Worm (Caenorhabditis elegans): Measurements from ENCODE around the gene sdz-19.
A peak's percentile ranks its signal among the peaks of the same experiment; 100 is the strongest.

DNA sequence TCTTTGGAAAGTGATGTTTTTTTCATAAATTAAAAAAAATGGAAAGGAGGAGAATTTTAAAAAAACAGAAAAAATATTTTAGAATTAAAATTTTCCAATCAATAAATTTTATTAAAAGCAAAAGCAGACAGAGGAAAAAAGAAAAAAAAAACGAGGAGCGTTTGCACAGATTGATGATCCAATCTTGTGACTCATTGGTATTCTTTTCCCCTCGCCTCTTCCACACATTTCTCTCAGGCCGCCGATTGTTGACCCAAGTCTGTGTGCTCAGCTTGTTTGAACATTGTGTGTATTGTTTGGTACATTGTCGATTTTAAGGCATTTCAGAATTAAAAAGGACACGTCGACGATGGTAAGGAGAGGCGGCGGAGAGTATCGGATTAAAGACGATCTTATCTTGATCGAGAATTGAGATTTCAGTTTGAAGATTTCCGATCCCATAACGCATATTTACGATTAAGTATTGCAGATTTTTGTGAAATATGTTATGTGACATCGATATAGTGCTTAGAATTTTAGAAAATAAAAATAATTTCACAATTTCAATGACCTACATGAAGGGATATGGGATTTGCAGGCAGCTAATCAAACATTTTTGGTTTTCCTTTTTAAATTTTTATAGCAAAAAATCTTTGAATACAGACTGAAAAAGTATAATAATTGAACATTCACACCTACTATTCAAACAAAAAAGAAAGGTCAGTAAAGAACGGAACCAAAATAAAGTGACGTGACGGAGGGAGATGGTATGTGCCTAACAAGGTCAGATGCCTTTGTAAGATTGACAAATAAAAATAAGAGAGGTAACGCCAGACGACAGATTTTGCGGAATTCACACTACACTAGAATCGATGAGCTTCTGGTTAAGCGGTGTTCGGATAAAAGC, 12.7 kb upstream of the sdz-19 start:
- TF ChIP-seq nhr-12 (tag; optimal IDR thresholded peaks at IDR 0.05) (no peak), fkh-2 (tag; optimal IDR thresholded peaks at IDR 0.05) (no peak), nhr-11 (tag; optimal IDR thresholded peaks at IDR 0.05) (no peak), ama-1 (optimal IDR thresholded peaks at IDR 0.05) (no peak), lin-39 (tag; optimal IDR thresholded peaks at IDR 0.05) (no peak), unc-62 (GFP tag; optimal IDR thresholded peaks at IDR 0.05) (no peak), nhr-23 (tag; optimal IDR thresholded peaks at IDR 0.05) (peak; percentile 31), nhr-25 (tag; optimal IDR thresholded peaks at IDR 0.05) (peak; percentile 56), fkh-10 (GFP tag; optimal IDR thresholded peaks at IDR 0.05) (no peak), nhr-237 (tag; optimal IDR thresholded peaks at IDR 0.05) (no peak), pqm-1 (tag; optimal IDR thresholded peaks at IDR 0.05) (no peak)

Data from whole organism, L3 larva.